Fruit fly (Drosophila melanogaster): ENCODE results near the gene Nepl8.

Gene Nepl8

dm6 chr2L:16535673-16536144 lies 47.8 kb downstream of the Nepl8 start (continued):
- TF ChIP-seq spab (GFP tag; optimal IDR thresholded peaks at IDR 0.05) = peak; percentile 86
- TF ChIP-seq OdsH (GFP tag; optimal IDR thresholded peaks at IDR 0.05) = peak; percentile 91
- TF ChIP-seq Sox102F (GFP tag; optimal IDR thresholded peaks at IDR 0.05) = peak; percentile 87
- TF ChIP-seq CG8632 (GFP tag; optimal IDR thresholded peaks at IDR 0.05) = peak; percentile 92
- TF ChIP-seq lz (GFP tag; optimal IDR thresholded peaks at IDR 0.05) = peak; percentile 90
- TF ChIP-seq fd59A (GFP tag; optimal IDR thresholded peaks at IDR 0.05) = peak; percentile 83
- TF ChIP-seq topi (GFP tag; optimal IDR thresholded peaks at IDR 0.05) = peak; percentile 90
- TF ChIP-seq Hr38 (GFP tag; optimal IDR thresholded peaks at IDR 0.05) = no peak
- TF ChIP-seq Eip78C (GFP tag) = peak; percentile 95
- peak; percentile 66 for TF ChIP-seq fd85E (GFP tag; optimal IDR thresholded peaks at IDR 0.05)
- TF ChIP-seq CG11902 (GFP tag; optimal IDR thresholded peaks at IDR 0.05) = peak; percentile 76
- peak; percentile 94 for TF ChIP-seq CG15336 (GFP tag; IDR thresholded peaks at IDR 0.05)
- TF ChIP-seq Ets21C (GFP tag; optimal IDR thresholded peaks at IDR 0.05) = peak; percentile 89
- peak; percentile 91 for TF ChIP-seq fkh (GFP tag; optimal IDR thresholded peaks at IDR 0.05)
- TF ChIP-seq Eip93F (GFP tag; optimal IDR thresholded peaks at IDR 0.05) = peak; percentile 27
- peak; percentile 85 for TF ChIP-seq CG6808 (GFP tag; optimal IDR thresholded peaks at IDR 0.05)
- peak; percentile 92 for TF ChIP-seq CG6792 (GFP tag; optimal IDR thresholded peaks at IDR 0.05)
- peak; percentile 93 for TF ChIP-seq esn (GFP tag; optimal IDR thresholded peaks at IDR 0.05)
- peak; percentile 95 for TF ChIP-seq CG8119 (GFP tag; IDR thresholded peaks at IDR 0.05)
- TF ChIP-seq net (GFP tag; optimal IDR thresholded peaks at IDR 0.05) = peak; percentile 85
- TF ChIP-seq Ets96B (tag; optimal IDR thresholded peaks at IDR 0.05) = peak; percentile 91
- TF ChIP-seq Gug (GFP tag; IDR thresholded peaks at IDR 0.05) = peak; percentile 93
- TF ChIP-seq Met (GFP tag; optimal IDR thresholded peaks at IDR 0.05) = peak; percentile 92
- TF ChIP-seq Smox (GFP tag; optimal IDR thresholded peaks at IDR 0.05) = peak; percentile 90
- peak; percentile 53 for TF ChIP-seq dac (GFP tag; optimal IDR thresholded peaks at IDR 0.05)
- TF ChIP-seq CG16779 (tag; optimal IDR thresholded peaks at IDR 0.05) = peak; percentile 85

dm6 chr2L:16536501-16536900 lies 48.6 kb downstream of the Nepl8 start:
- peak; percentile 79 for TF ChIP-seq CG6854 (GFP tag; optimal IDR thresholded peaks at IDR 0.05)
- TF ChIP-seq pdm3 (GFP tag; optimal IDR thresholded peaks at IDR 0.05) = no peak
- TF ChIP-seq CG11294 (GFP tag; IDR thresholded peaks at IDR 0.05) = no peak
- TF ChIP-seq Ets96B (tag; optimal IDR thresholded peaks at IDR 0.05) = peak; percentile 28
- TF ChIP-seq CG9139 (GFP tag; optimal IDR thresholded peaks at IDR 0.05) = peak; percentile 43
- no peak for TF ChIP-seq CG11902 (GFP tag; optimal IDR thresholded peaks at IDR 0.05)
- no peak for TF ChIP-seq Lpt (GFP tag; optimal IDR thresholded peaks at IDR 0.05)
- no peak for TF ChIP-seq acj6 (GFP tag; optimal IDR thresholded peaks at IDR 0.05)
- TF ChIP-seq CG10669 (GFP tag; optimal IDR thresholded peaks at IDR 0.05) = peak; percentile 7
- TF ChIP-seq CG8632 (GFP tag; optimal IDR thresholded peaks at IDR 0.05) = no peak
- no peak for TF ChIP-seq Sox15 (GFP tag; optimal IDR thresholded peaks at IDR 0.05)
- peak; percentile 57; the same call in 2 of the 3 replicates for TF ChIP-seq eg (GFP tag; IDR thresholded peaks at IDR 0.05)
- TF ChIP-seq CG32006 (GFP tag; optimal IDR thresholded peaks at IDR 0.05) = no peak
- no peak for TF ChIP-seq dac (GFP tag; optimal IDR thresholded peaks at IDR 0.05)
- peak; percentile 31; the same call in 2 of the 3 replicates for TF ChIP-seq CG8119 (GFP tag; IDR thresholded peaks at IDR 0.05)
- peak; percentile 47 to 48 for TF ChIP-seq ss (GFP tag; optimal IDR thresholded peaks at IDR 0.05)
- TF ChIP-seq CG16779 (tag; optimal IDR thresholded peaks at IDR 0.05) = peak; percentile 12
- TF ChIP-seq OdsH (GFP tag; optimal IDR thresholded peaks at IDR 0.05) = peak; percentile 3
- no peak for TF ChIP-seq Ets21C (GFP tag; optimal IDR thresholded peaks at IDR 0.05)
- no peak for TF ChIP-seq CG4318 (GFP tag; optimal IDR thresholded peaks at IDR 0.05)
- TF ChIP-seq CG3919 (GFP tag; optimal IDR thresholded peaks at IDR 0.05) = no peak
- TF ChIP-seq achi (GFP tag; optimal IDR thresholded peaks at IDR 0.05) = no peak
- TF ChIP-seq spab (GFP tag; optimal IDR thresholded peaks at IDR 0.05) = peak; percentile 5
- no peak for TF ChIP-seq CG7368 (GFP tag; optimal IDR thresholded peaks at IDR 0.05)
- TF ChIP-seq Sox102F (GFP tag; optimal IDR thresholded peaks at IDR 0.05) = peak; percentile 64
- TF ChIP-seq net (GFP tag; optimal IDR thresholded peaks at IDR 0.05) = no peak
- TF ChIP-seq topi (GFP tag; optimal IDR thresholded peaks at IDR 0.05) = no peak
- TF ChIP-seq fkh (GFP tag; optimal IDR thresholded peaks at IDR 0.05) = peak; percentile 38
- TF ChIP-seq esn (GFP tag; optimal IDR thresholded peaks at IDR 0.05) = no peak
- no peak for TF ChIP-seq cyc (GFP tag; optimal IDR thresholded peaks at IDR 0.05)
- no peak for TF ChIP-seq vri (GFP tag; optimal IDR thresholded peaks at IDR 0.05)
- TF ChIP-seq dsx (GFP tag; optimal IDR thresholded peaks at IDR 0.05; ENCODE audit: poor library complexity, severe bottlenecking) = peak; percentile 55
- TF ChIP-seq CG31627 (GFP tag; optimal IDR thresholded peaks at IDR 0.05) = no peak
- no peak for TF ChIP-seq Eip75B (GFP tag; optimal IDR thresholded peaks at IDR 0.05)
- TF ChIP-seq CG10631 (GFP tag; optimal IDR thresholded peaks at IDR 0.05) = no peak
- no peak for TF ChIP-seq CG34406 (GFP tag; optimal IDR thresholded peaks at IDR 0.05)
- TF ChIP-seq Hr39 (GFP tag; optimal IDR thresholded peaks at IDR 0.05) = no peak
- no peak for TF ChIP-seq Smox (GFP tag; optimal IDR thresholded peaks at IDR 0.05)

Data from whole organism, prepupa.